Worm (Caenorhabditis elegans) whole organism, L1 larva: ENCODE results near the gene Y37E11B.5.

Experiments used
- aha-1 ChIP-seq: fragments of 150-350 bp; optimal IDR thresholded peaks from 2 replicates; lab custom pipeline; 2014; ENCODE audit warnings: missing biosample characterization, missing genetic modification characterization
- ceh-8 ChIP-seq: fragments of 200-800 bp; sonication (Bioruptor generic); optimal IDR thresholded peaks from 2 replicates; lab custom pipeline; 2018; ENCODE audit warnings: mild to moderate bottlenecking, missing genetic modification characterization, moderate library complexity, missing compliant biosample characterization
- elt-3 ChIP-seq, 6 experiments: fragments of 150-350 bp in 1 of 6; sonication (generic microtip); optimal IDR thresholded peaks; 2 replicates each; lab custom pipeline; 2017 to 2018; ENCODE audit warnings: missing biosample characterization in 6 of 6, missing genetic modification characterization in 6 of 6, inconsistent platforms in 1 of 6
- fkh-10 ChIP-seq: sonication (generic microtip); optimal IDR thresholded peaks from 2 replicates; lab custom pipeline; 2017; ENCODE audit warnings: missing biosample characterization, missing genetic modification reagents, missing genetic modification characterization
- fos-1 ChIP-seq: fragments of 150-350 bp; optimal IDR thresholded peaks from 2 replicates; lab custom pipeline; 2014; ENCODE audit warnings: missing biosample characterization, missing genetic modification characterization
- lin-39 ChIP-seq: fragments of 150-350 bp; optimal IDR thresholded peaks from 2 replicates; lab custom pipeline; 2014; ENCODE audit warnings: missing biosample characterization, missing genetic modification reagents, missing genetic modification characterization
- mep-1 ChIP-seq: fragments of 150-350 bp; optimal IDR thresholded peaks from 2 replicates; lab custom pipeline; 2014; ENCODE audit warnings: missing biosample characterization, missing genetic modification characterization
- nhr-11 ChIP-seq: fragments of 150-350 bp; optimal IDR thresholded peaks from 2 replicates; lab custom pipeline; 2014; ENCODE audit warnings: missing biosample characterization, missing genetic modification characterization
- nhr-12 ChIP-seq: sonication (generic microtip); optimal IDR thresholded peaks from 2 replicates; lab custom pipeline; 2017; ENCODE audit warnings: missing biosample characterization, missing genetic modification characterization
- nhr-84 ChIP-seq: sonication (generic microtip); optimal IDR thresholded peaks from 2 replicates; lab custom pipeline; 2017; ENCODE audit warnings: missing biosample characterization, missing genetic modification characterization
- nhr-90 ChIP-seq: sonication (generic microtip); optimal IDR thresholded peaks from 2 replicates; lab custom pipeline; 2016; ENCODE audit warnings: mild to moderate bottlenecking, missing genetic modification characterization, missing compliant biosample characterization; ENCODE audit not compliant: poor library complexity
- pag-3 ChIP-seq: sonication (generic microtip); optimal IDR thresholded peaks from 2 replicates; lab custom pipeline; 2017; ENCODE audit warnings: missing genetic modification characterization, mild to moderate bottlenecking, missing compliant biosample characterization, antibody characterized with exemption, borderline replicate concordance; ENCODE audit not compliant: insufficient read depth
- pax-3 ChIP-seq: fragments of 200-800 bp; sonication (Bioruptor generic); optimal IDR thresholded peaks from 2 replicates; lab custom pipeline; 2018; ENCODE audit warnings: mild to moderate bottlenecking, missing genetic modification characterization, moderate library complexity, missing compliant biosample characterization
- zag-1 ChIP-seq: fragments of 150-350 bp; optimal IDR thresholded peaks from 2 replicates; lab custom pipeline; 2014; ENCODE audit warnings: missing biosample characterization, missing genetic modification characterization

- TF ChIP-seq nhr-11 (tag; lab: Kevin White, UChicago): no peak
- no peak for TF ChIP-seq ceh-8 (GFP tag; lab: Kevin White, UChicago)
- TF ChIP-seq fkh-10 (GFP tag; lab: Kevin White, UChicago): no peak
- TF ChIP-seq mep-1 (tag; lab: Kevin White, UChicago): no peak
- TF ChIP-seq nhr-90 (tag; lab: Kevin White, UChicago): no peak
- no peak for TF ChIP-seq nhr-84 (tag; lab: Kevin White, UChicago)
- TF ChIP-seq nhr-12 (tag; lab: Kevin White, UChicago): no peak
- TF ChIP-seq pax-3 (tag; lab: Kevin White, UChicago): no peak
- TF ChIP-seq elt-3 (tag; optimal IDR thresholded peaks at IDR 0.05; lab: Kevin White, UChicago): no peak
- no peak for TF ChIP-seq fos-1 (tag; lab: Kevin White, UChicago)
- no peak for TF ChIP-seq pag-3 (tag; lab: Kevin White, UChicago)
- no peak for TF ChIP-seq lin-39 (tag; lab: Kevin White, UChicago)
- no peak for TF ChIP-seq aha-1 (tag; lab: Kevin White, UChicago)
- no peak for TF ChIP-seq zag-1 (tag; lab: Kevin White, UChicago)
Observed at ce11 chrIV:3579477-3579975, 18.8 kb downstream of the Y37E11B.5 start, which contains the start of gene Y37E11B.1.
